Worm (Caenorhabditis elegans): Measurements from ENCODE around the gene gspd-1.

ce11 chrIV:11349747-11350146, 32.5 kb downstream of the gspd-1 start:
- TF ChIP-seq snpc-4 (tag; optimal IDR thresholded peaks at IDR 0.05) (no peak), flh-1 (GFP tag; optimal IDR thresholded peaks at IDR 0.05) (no peak), nhr-237 (tag; optimal IDR thresholded peaks at IDR 0.05) (no peak), nhr-28 (tag; optimal IDR thresholded peaks at IDR 0.05) (no peak)
